Fruit fly (Drosophila melanogaster): ENCODE data around the gene CG4287.

CG4287 gene

DNA sequence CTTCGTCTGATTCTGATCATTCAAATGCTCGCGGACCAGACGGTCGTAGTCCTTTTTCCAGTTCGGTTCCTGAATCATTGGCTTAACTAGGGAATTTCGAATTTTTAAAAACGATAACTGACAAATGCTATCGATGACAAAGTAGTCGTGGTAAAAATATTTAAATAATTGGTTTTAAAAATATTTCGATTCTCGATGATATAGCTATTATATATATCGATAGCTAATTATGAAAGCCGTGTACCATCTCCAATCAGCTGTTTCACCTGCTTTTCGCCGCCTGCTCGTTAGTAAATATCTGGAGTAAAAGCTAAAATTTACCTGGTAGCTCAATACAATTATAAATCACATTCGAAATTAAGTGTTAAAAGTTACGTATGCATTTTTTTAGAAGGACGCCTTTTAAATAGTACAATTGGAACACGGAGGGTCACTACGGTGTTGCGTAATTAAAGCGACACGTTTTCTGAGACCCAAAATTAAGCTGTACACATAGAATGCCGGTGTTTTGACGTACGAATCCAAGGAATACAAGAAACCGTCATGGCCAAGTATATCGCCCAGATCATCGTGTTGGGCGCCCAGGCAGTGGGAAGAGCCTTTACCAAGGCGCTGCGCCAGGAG is 29.9 kb downstream of the CG4287 start, which contains the start of the genes CG5478 and blp (continued):
- TF ChIP-seq tx (GFP tag; optimal IDR thresholded peaks at IDR 0.05) (no peak), CG16863 (GFP tag; optimal IDR thresholded peaks at IDR 0.05) (no peak), dm (GFP tag; optimal IDR thresholded peaks at IDR 0.05) (peak; percentile 3), CG11723 (GFP tag; optimal IDR thresholded peaks at IDR 0.05) (no peak), CG10462 (GFP tag; optimal IDR thresholded peaks at IDR 0.05) (no peak), fd3F (GFP tag; optimal IDR thresholded peaks at IDR 0.05) (no peak), lilli (GFP tag; optimal IDR thresholded peaks at IDR 0.05) (no peak), unpg (GFP tag; optimal IDR thresholded peaks at IDR 0.05) (no peak), CG1603 (tag; optimal IDR thresholded peaks at IDR 0.05) (peak; percentile 31), pnt (GFP tag; optimal IDR thresholded peaks at IDR 0.05) (no peak), CG17361 (GFP tag; IDR thresholded peaks at IDR 0.05) (no peak), toy (GFP tag; IDR thresholded peaks at IDR 0.05) (no peak), Dref (GFP tag; IDR thresholded peaks at IDR 0.05) (peak; percentile 96), Chrac-16 (GFP tag; optimal IDR thresholded peaks at IDR 0.05) (no peak), phol (tag; optimal IDR thresholded peaks at IDR 0.05) (peak; percentile 2), CG17359 (tag; optimal IDR thresholded peaks at IDR 0.05) (no peak), rib (GFP tag; IDR thresholded peaks at IDR 0.05) (no peak), CG18619 (GFP tag; optimal IDR thresholded peaks at IDR 0.05) (no peak), CG9797 (GFP tag; optimal IDR thresholded peaks at IDR 0.05) (no peak), CG10543 (GFP tag; optimal IDR thresholded peaks at IDR 0.05) (no peak), Scr (GFP tag; IDR thresholded peaks at IDR 0.05; ENCODE audit: partially characterized antibody) (peak; percentile 87), Ada2b (GFP tag; IDR thresholded peaks at IDR 0.05) (no peak), vvl (GFP tag; IDR thresholded peaks at IDR 0.05) (no peak), CG16815 (GFP tag; optimal IDR thresholded peaks at IDR 0.05) (no peak), CG12299 (tag; optimal IDR thresholded peaks at IDR 0.05) (peak; percentile 23), danr (GFP tag; IDR thresholded peaks at IDR 0.05) (no peak), crp (GFP tag; optimal IDR thresholded peaks at IDR 0.05) (peak; percentile 66 to 94), NC2α (GFP tag; optimal IDR thresholded peaks at IDR 0.05) (no peak), D19B (GFP tag; optimal IDR thresholded peaks at IDR 0.05) (no peak), CG3065 (GFP tag; optimal IDR thresholded peaks at IDR 0.05) (no peak), chinmo (GFP tag; IDR thresholded peaks at IDR 0.05; ENCODE audit: partially characterized antibody) (peak; percentile 87), CG5245 (GFP tag; optimal IDR thresholded peaks at IDR 0.05) (no peak), wek (GFP tag; optimal IDR thresholded peaks at IDR 0.05) (no peak), CG9437 (GFP tag; optimal IDR thresholded peaks at IDR 0.05) (no peak), gce (GFP tag; IDR thresholded peaks at IDR 0.05) (no peak), aop (GFP tag; IDR thresholded peaks at IDR 0.05) (no peak), CG1024 (GFP tag; IDR thresholded peaks at IDR 0.05) (no peak), CG16813 (GFP tag; IDR thresholded peaks at IDR 0.05; ENCODE audit: partially characterized antibody) (peak; percentile 85), CG17912 (GFP tag; optimal IDR thresholded peaks at IDR 0.05) (no peak), amos (GFP tag; IDR thresholded peaks at IDR 0.05; ENCODE audit: partially characterized antibody) (peak; percentile 87), Bteb2 (GFP tag; optimal IDR thresholded peaks at IDR 0.05) (no peak), Antp (GFP tag; optimal IDR thresholded peaks at IDR 0.05) (no peak), h (optimal IDR thresholded peaks at IDR 0.05) (no peak), slp2 (GFP tag; optimal IDR thresholded peaks at IDR 0.05) (no peak), Dbx (GFP tag; IDR thresholded peaks at IDR 0.05) (no peak), CG15696 (tag; optimal IDR thresholded peaks at IDR 0.05) (no peak), sens (GFP tag) (peak; percentile 69), CG4404 (GFP tag; IDR thresholded peaks at IDR 0.05) (no peak), CG13894 (tag; optimal IDR thresholded peaks at IDR 0.05) (no peak), Kr (GFP tag; optimal IDR thresholded peaks at IDR 0.05) (no peak), CG11695 (GFP tag; IDR thresholded peaks at IDR 0.05) (no peak), CG12155 (GFP tag; optimal IDR thresholded peaks at IDR 0.05) (no peak)
